Fruit fly (Drosophila melanogaster) whole organism, embryonic: ENCODE results near the gene CG10317.

Source experiments
- D19A ChIP-seq: fragments of 200-800 bp; optimal IDR thresholded peaks from 3 replicates; lab custom pipeline; 2019; ENCODE audit warnings: missing biosample characterization, mild to moderate bottlenecking, missing genetic modification characterization, moderate library complexity
- mam ChIP-seq: fragments of 200-800 bp; sonication (Bioruptor generic); optimal IDR thresholded peaks from 3 replicates; lab custom pipeline; 2016; ENCODE audit warnings: missing biosample characterization, missing genetic modification characterization
- ranshi ChIP-seq: fragments of 200-800 bp; sonication (Bioruptor generic); IDR thresholded peaks from 2 replicates; pipeline ENCODE4 v1.3.6; 2022; ENCODE audit warnings: missing biosample characterization, missing genetic modification characterization

dm6 chr3R:16368288-16368687, 2.0 kb downstream of the CG10317 start, which contains the start of gene js:
- TF ChIP-seq D19A (tag; lab: Kevin White, UChicago) (no peak), mam (GFP tag; lab: Kevin White, UChicago) (no peak), ranshi (GFP tag; lab: Robert Waterston, UW) (no peak)
